Worm (Caenorhabditis elegans) whole organism, L1 larva: ENCODE data around the gene F46F5.8.

Source experiments
- ama-1 ChIP-seq: fragments of 150-350 bp; optimal IDR thresholded peaks from 2 replicates; lab custom pipeline; 2014
- fos-1 ChIP-seq: fragments of 150-350 bp; optimal IDR thresholded peaks from 2 replicates; lab custom pipeline; 2014; ENCODE audit warnings: missing biosample characterization, missing genetic modification characterization
- lsy-2 ChIP-seq, 2 experiments: fragments of 150-350 bp; optimal IDR thresholded peaks; 2 replicates each; lab custom pipeline; 2014; ENCODE audit warnings: missing biosample characterization in 2 of 2, missing genetic modification characterization in 2 of 2
- mab-9 ChIP-seq: fragments of 200-800 bp; sonication (Bioruptor generic); IDR thresholded peaks from 2 replicates; pipeline ENCODE4 v1.3.6; 2022; ENCODE audit warnings: missing genetic modification reagents, missing genetic modification characterization, missing compliant biosample characterization
- nhr-77 ChIP-seq: fragments of 150-350 bp; optimal IDR thresholded peaks from 2 replicates; lab custom pipeline; 2014; ENCODE audit warnings: missing biosample characterization, missing genetic modification characterization
- nhr-85 ChIP-seq: sonication (generic microtip); peaks from one replicate; lab custom pipeline; 2016; ENCODE audit warnings: missing genetic modification characterization, inconsistent platforms, missing compliant biosample characterization
- skn-1 ChIP-seq: fragments of 150-350 bp; optimal IDR thresholded peaks from 2 replicates; lab custom pipeline; 2014; ENCODE audit warnings: missing biosample characterization, missing genetic modification characterization
- snpc-4 ChIP-seq: fragments of 150-350 bp; optimal IDR thresholded peaks from 2 replicates; lab custom pipeline; 2014; ENCODE audit warnings: missing biosample characterization, missing genetic modification characterization
- sptf-1 ChIP-seq: fragments of 150-350 bp; optimal IDR thresholded peaks from 2 replicates; lab custom pipeline; 2014; ENCODE audit warnings: missing biosample characterization, missing genetic modification characterization
- ztf-4 ChIP-seq: fragments of 150-350 bp; optimal IDR thresholded peaks from 2 replicates; lab custom pipeline; 2014; ENCODE audit warnings: missing biosample characterization, missing genetic modification characterization

ce11 chrII:869316-869715, 47.9 kb upstream of the F46F5.8 start:
- TF ChIP-seq lsy-2 (tag; optimal IDR thresholded peaks at IDR 0.05; lab: Kevin White, UChicago) (no peak), nhr-77 (tag; lab: Kevin White, UChicago) (no peak), ztf-4 (tag; lab: Kevin White, UChicago) (no peak), fos-1 (tag; lab: Kevin White, UChicago) (no peak), ama-1 (lab: Kevin White, UChicago) (no peak), skn-1 (no peak), mab-9 (no peak), nhr-85 (tag; lab: Kevin White, UChicago) (no peak), snpc-4 (no peak), sptf-1 (tag; lab: Kevin White, UChicago) (no peak)
